Fruit fly (Drosophila melanogaster) whole organism, embryonic: Measurements from ENCODE around the gene Muc11A.

Experiments
- Adf1 ChIP-seq: fragments of 200-800 bp; sonication (Bioruptor generic); IDR thresholded peaks from 2 replicates; pipeline ENCODE4 v1.3.6; 2022; ENCODE audit warnings: missing biosample characterization, missing genetic modification characterization
- Antp ChIP-seq: fragments of 200-800 bp; sonication (Bioruptor generic); optimal IDR thresholded peaks from 3 replicates; lab custom pipeline; 2016; ENCODE audit warnings: missing biosample characterization, missing genetic modification characterization
- Asciz ChIP-seq: fragments of 200-800 bp; sonication (Bioruptor generic); optimal IDR thresholded peaks from 2 replicates; lab custom pipeline; 2017; ENCODE audit warnings: missing biosample characterization, mild to moderate bottlenecking, missing genetic modification characterization, missing genetic modification reagents
- CG11398 ChIP-seq: fragments of 200-800 bp; sonication (Bioruptor generic); optimal IDR thresholded peaks from 2 replicates; lab custom pipeline; 2016; ENCODE audit warnings: missing biosample characterization, missing genetic modification characterization
- CG13296 ChIP-seq: fragments of 200-800 bp; sonication (Bioruptor generic); optimal IDR thresholded peaks from 3 replicates; lab custom pipeline; 2018; ENCODE audit warnings: missing biosample characterization, mild to moderate bottlenecking, missing genetic modification characterization
- CG13775 ChIP-seq: fragments of 200-800 bp; sonication (Bioruptor generic); optimal IDR thresholded peaks from 3 replicates; lab custom pipeline; 2017; ENCODE audit warnings: missing biosample characterization, mild to moderate bottlenecking, missing genetic modification characterization
- CG15696 ChIP-seq: fragments of 200-800 bp; sonication (Bioruptor generic); optimal IDR thresholded peaks from 2 replicates; lab custom pipeline; 2019; ENCODE audit warnings: missing biosample characterization, mild to moderate bottlenecking, missing genetic modification characterization, moderate library complexity
- CG17186 ChIP-seq: fragments of 200-800 bp; sonication (Bioruptor generic); optimal IDR thresholded peaks from 3 replicates; lab custom pipeline; 2017; ENCODE audit warnings: missing biosample characterization, missing genetic modification reagents, missing genetic modification characterization
- CG17359 ChIP-seq: fragments of 200-800 bp; sonication (Bioruptor generic); optimal IDR thresholded peaks from 3 replicates; lab custom pipeline; 2018; ENCODE audit warnings: missing biosample characterization, mild to moderate bottlenecking, missing genetic modification characterization, moderate library complexity
- CG1832 ChIP-seq: fragments of 200-800 bp; sonication (Bioruptor generic); optimal IDR thresholded peaks from 2 replicates; lab custom pipeline; 2017; ENCODE audit warnings: missing biosample characterization, mild to moderate bottlenecking, missing genetic modification characterization, inconsistent platforms
- CG30431 ChIP-seq: fragments of 200-800 bp; sonication (Bioruptor generic); optimal IDR thresholded peaks from 2 replicates; lab custom pipeline; 2017; ENCODE audit warnings: missing biosample characterization, missing genetic modification characterization
- CG3726 ChIP-seq: fragments of 200-800 bp; sonication (Bioruptor generic); IDR thresholded peaks from 3 replicates; pipeline ENCODE4, ENCODE4 v1.3.6; 2022; ENCODE audit warnings: missing biosample characterization, missing genetic modification characterization
- CG42726 ChIP-seq: fragments of 200-800 bp; sonication (Bioruptor generic); IDR thresholded peaks from 2 replicates; pipeline ENCODE4 v1.3.6; 2022; ENCODE audit warnings: missing biosample characterization, missing genetic modification characterization; ENCODE audit not compliant: partially characterized antibody
- CG4404 ChIP-seq: fragments of 200-800 bp; sonication (Bioruptor generic); IDR thresholded peaks from 2 replicates; pipeline ENCODE4 v1.3.6; 2022; ENCODE audit warnings: missing biosample characterization, missing genetic modification characterization
- CG6791 ChIP-seq: fragments of 200-800 bp; sonication (Bioruptor generic); IDR thresholded peaks from 3 replicates; pipeline ENCODE4 v1.3.6; 2022; ENCODE audit warnings: missing biosample characterization, missing genetic modification characterization; ENCODE audit not compliant: partially characterized antibody
- CG7745 ChIP-seq: fragments of 200-800 bp; sonication (Bioruptor generic); optimal IDR thresholded peaks from 2 replicates; lab custom pipeline; 2018; ENCODE audit warnings: missing biosample characterization, mild to moderate bottlenecking, missing genetic modification characterization, moderate library complexity
- CG8924 ChIP-seq: fragments of 200-800 bp; optimal IDR thresholded peaks from 3 replicates; lab custom pipeline; 2019; ENCODE audit warnings: missing biosample characterization, mild to moderate bottlenecking, missing genetic modification characterization, moderate library complexity
- CrebB ChIP-seq: fragments of 200-800 bp; sonication (Bioruptor generic); optimal IDR thresholded peaks from 3 replicates; lab custom pipeline; 2018; ENCODE audit warnings: missing biosample characterization, mild to moderate bottlenecking, missing genetic modification characterization
- D ChIP-seq, 2 experiments: fragments of 200-800 bp in 1 of 2; fragments of >200 bp in 1 of 2; sonication (Bioruptor generic) in 1 of 2; optimal IDR thresholded peaks; 2 replicates in 1 of 2; 3 replicates in 1 of 2; lab custom pipeline; 2017; ENCODE audit warnings: mild to moderate bottlenecking in 1 of 2, missing biosample characterization in 1 of 2, missing genetic modification characterization in 1 of 2, missing genetic modification reagents in 1 of 2
- Dbx ChIP-seq: fragments of 200-800 bp; sonication (Bioruptor generic); IDR thresholded peaks from 3 replicates; pipeline ENCODE4 v1.3.6; 2022; ENCODE audit warnings: missing biosample characterization, missing genetic modification characterization
- Dfd ChIP-seq, 2 experiments: fragments of >200 bp; optimal IDR thresholded peaks; 2 replicates each; lab custom pipeline; 2017; ENCODE audit warnings: missing biosample characterization in 2 of 2, missing genetic modification characterization in 2 of 2
- Ets97D ChIP-seq: fragments of 200-800 bp; sonication (Bioruptor generic); optimal IDR thresholded peaks from 3 replicates; lab custom pipeline; 2016; ENCODE audit warnings: missing biosample characterization, missing genetic modification characterization
- Fer2 ChIP-seq: fragments of 200-800 bp; sonication (Bioruptor generic); optimal IDR thresholded peaks from 2 replicates; lab custom pipeline; 2018; ENCODE audit warnings: missing biosample characterization, mild to moderate bottlenecking, missing genetic modification characterization, moderate library complexity
- Mad ChIP-seq: fragments of 200-800 bp; sonication (Bioruptor generic); optimal IDR thresholded peaks from 2 replicates; lab custom pipeline; 2016; ENCODE audit warnings: missing biosample characterization, missing genetic modification characterization
- NfI ChIP-seq: fragments of 200-800 bp; sonication (Bioruptor generic); optimal IDR thresholded peaks from 3 replicates; lab custom pipeline; 2018; ENCODE audit warnings: missing biosample characterization, mild to moderate bottlenecking, missing genetic modification characterization, moderate library complexity
- PHDP ChIP-seq: fragments of 200-800 bp; sonication (Bioruptor generic); optimal IDR thresholded peaks from 3 replicates; lab custom pipeline; 2018; ENCODE audit warnings: missing biosample characterization, mild to moderate bottlenecking, missing genetic modification characterization, moderate library complexity
- Ravus ChIP-seq: fragments of 200-800 bp; sonication (Bioruptor generic); IDR thresholded peaks from 2 replicates; pipeline ENCODE4 v1.3.6; 2022; ENCODE audit warnings: missing biosample characterization, missing genetic modification characterization
- Sox100B ChIP-seq: fragments of 200-800 bp; sonication (Bioruptor generic); optimal IDR thresholded peaks from 3 replicates; lab custom pipeline; 2018; ENCODE audit warnings: missing biosample characterization, mild to moderate bottlenecking, missing genetic modification characterization
- Taf1 ChIP-seq: fragments of 200-800 bp; sonication (Bioruptor generic); IDR thresholded peaks from 2 replicates; pipeline ENCODE4 v1.3.6; 2022; ENCODE audit warnings: missing biosample characterization, missing genetic modification characterization
- Xbp1 ChIP-seq: fragments of 200-800 bp; sonication (Bioruptor generic); optimal IDR thresholded peaks from 3 replicates; lab custom pipeline; 2016; ENCODE audit warnings: missing biosample characterization, mild to moderate bottlenecking, missing genetic modification characterization
- ase ChIP-seq: fragments of 200-800 bp; sonication (Bioruptor generic); IDR thresholded peaks from 3 replicates; pipeline ENCODE4 v1.3.6; 2022; ENCODE audit warnings: missing biosample characterization, missing genetic modification characterization
- bbx ChIP-seq: fragments of 200-800 bp; sonication (Bioruptor generic); IDR thresholded peaks from 2 replicates; pipeline ENCODE4 v1.3.6; 2022; ENCODE audit warnings: missing biosample characterization, missing genetic modification characterization; ENCODE audit not compliant: partially characterized antibody
- btn ChIP-seq: fragments of 200-800 bp; sonication (Bioruptor generic); optimal IDR thresholded peaks from 2 replicates; lab custom pipeline; 2016; ENCODE audit warnings: missing biosample characterization, missing genetic modification characterization
- cad ChIP-seq: fragments of >200 bp; optimal IDR thresholded peaks from 2 replicates; lab custom pipeline; 2017; ENCODE audit warnings: missing biosample characterization, missing genetic modification characterization
- dan ChIP-seq: fragments of 200-800 bp; sonication (Bioruptor generic); IDR thresholded peaks from 2 replicates; pipeline ENCODE4 v1.3.6; 2022; ENCODE audit warnings: missing biosample characterization, missing genetic modification characterization
- dati ChIP-seq: fragments of 200-800 bp; sonication (Bioruptor generic); IDR thresholded peaks from 2 replicates; pipeline ENCODE4 v1.3.6; 2022; ENCODE audit warnings: missing biosample characterization, missing genetic modification characterization
- disco-r ChIP-seq: fragments of 200-800 bp; sonication (Bioruptor generic); optimal IDR thresholded peaks from 2 replicates; lab custom pipeline; 2016; ENCODE audit warnings: missing biosample characterization, missing genetic modification characterization
- ewg ChIP-seq: fragments of 200-800 bp; sonication (Bioruptor generic); optimal IDR thresholded peaks from 3 replicates; lab custom pipeline; 2017; ENCODE audit warnings: mild to moderate bottlenecking, missing biosample characterization, missing genetic modification reagents, missing genetic modification characterization
- fd96Cb ChIP-seq: fragments of 200-800 bp; sonication (Bioruptor generic); optimal IDR thresholded peaks from 2 replicates; lab custom pipeline; 2018; ENCODE audit warnings: missing biosample characterization, mild to moderate bottlenecking, missing genetic modification characterization, moderate library complexity
- inv ChIP-seq: fragments of 200-800 bp; sonication (Bioruptor generic); IDR thresholded peaks from 2 replicates; pipeline ENCODE4 v1.3.6; 2022; ENCODE audit warnings: missing biosample characterization, missing genetic modification characterization; ENCODE audit not compliant: partially characterized antibody
- jumu ChIP-seq: fragments of 200-800 bp; sonication (Bioruptor generic); optimal IDR thresholded peaks from 3 replicates; lab custom pipeline; 2016; ENCODE audit warnings: missing biosample characterization, missing genetic modification characterization
- klu ChIP-seq: fragments of 200-800 bp; sonication (Bioruptor generic); IDR thresholded peaks from 2 replicates; pipeline ENCODE4 v1.3.6; 2022; ENCODE audit warnings: missing biosample characterization, missing genetic modification characterization
- lmd ChIP-seq: fragments of 200-800 bp; sonication (Bioruptor generic); IDR thresholded peaks from 2 replicates; pipeline ENCODE4 v1.3.6; 2022; ENCODE audit warnings: missing biosample characterization, missing genetic modification characterization
- nmo ChIP-seq: fragments of 200-800 bp; sonication (Bioruptor generic); optimal IDR thresholded peaks from 2 replicates; lab custom pipeline; 2018; ENCODE audit warnings: missing biosample characterization, mild to moderate bottlenecking, missing genetic modification characterization, moderate library complexity
- oc ChIP-seq: fragments of 200-800 bp; sonication (Bioruptor generic); optimal IDR thresholded peaks from 2 replicates; lab custom pipeline; 2018; ENCODE audit warnings: missing biosample characterization, mild to moderate bottlenecking, missing genetic modification characterization, moderate library complexity
- seq ChIP-seq: fragments of 200-800 bp; sonication (Bioruptor generic); IDR thresholded peaks from 2 replicates; pipeline ENCODE4 v1.3.6; 2022; ENCODE audit warnings: missing biosample characterization, missing genetic modification characterization
- tgo ChIP-seq: fragments of 200-800 bp; sonication (Bioruptor generic); IDR thresholded peaks from 3 replicates; pipeline ENCODE4 v1.3.6; 2022; ENCODE audit warnings: missing biosample characterization, missing genetic modification characterization
- tio ChIP-seq: fragments of 200-800 bp; sonication (Bioruptor generic); optimal IDR thresholded peaks from 2 replicates; lab custom pipeline; 2017; ENCODE audit warnings: missing biosample characterization, missing genetic modification characterization, inconsistent platforms
- tx ChIP-seq: fragments of 200-800 bp; sonication (Bioruptor generic); optimal IDR thresholded peaks from 2 replicates; lab custom pipeline; 2016; ENCODE audit warnings: missing biosample characterization, missing genetic modification characterization

Gene Muc11A

dm6 chrX:12014800-12015389 is 44.7 kb upstream of the Muc11A start (continued):
- TF ChIP-seq CG11398 (GFP tag; lab: Kevin White, UChicago): no peak
- TF ChIP-seq Mad (GFP tag; lab: Kevin White, UChicago): peak; percentile 14
- no peak for TF ChIP-seq klu (GFP tag; lab: Robert Waterston, UW)
- peak; percentile 11; the same call in 1 of the 2 replicates for TF ChIP-seq Ravus (GFP tag; lab: Robert Waterston, UW)
- no peak for TF ChIP-seq dan (GFP tag; lab: Robert Waterston, UW)
- TF ChIP-seq oc (tag; lab: Kevin White, UChicago): no peak
- TF ChIP-seq CG1832 (GFP tag; lab: Kevin White, UChicago): no peak
- peak; percentile 23 for TF ChIP-seq CG17359 (tag; lab: Kevin White, UChicago)
- no peak for TF ChIP-seq Taf1 (GFP tag; lab: Robert Waterston, UW)
- TF ChIP-seq jumu (GFP tag; lab: Kevin White, UChicago): no peak
- TF ChIP-seq CG6791 (GFP tag; lab: Robert Waterston, UW): no peak
- no peak for TF ChIP-seq tio (GFP tag; lab: Kevin White, UChicago)
- TF ChIP-seq disco-r (GFP tag; lab: Kevin White, UChicago): no peak
- TF ChIP-seq tx (GFP tag; lab: Kevin White, UChicago): no peak
- no peak for TF ChIP-seq CG30431 (GFP tag; lab: Kevin White, UChicago)
- TF ChIP-seq cad (GFP tag; lab: Kevin White, UChicago): no peak
- TF ChIP-seq Adf1 (GFP tag; lab: Robert Waterston, UW): no peak
- no peak for TF ChIP-seq Ets97D (GFP tag; lab: Kevin White, UChicago)
- TF ChIP-seq ase (GFP tag; lab: Robert Waterston, UW): peak; percentile 40; the same call in 1 of the 3 replicates
- TF ChIP-seq inv (GFP tag; lab: Robert Waterston, UW): 0 out of 2 replicates have a peak, but pooled peaks have one; percentile 9
- no peak for TF ChIP-seq Antp (GFP tag; lab: Kevin White, UChicago)
- peak; percentile 22 for TF ChIP-seq nmo (GFP tag; lab: Kevin White, UChicago)
- no peak for TF ChIP-seq CG4404
- no peak for TF ChIP-seq CG15696
- no peak for TF ChIP-seq D (optimal IDR thresholded peaks at IDR 0.05; lab: Kevin White, UChicago)
- TF ChIP-seq D (GFP tag; optimal IDR thresholded peaks at IDR 0.05; lab: Kevin White, UChicago): no peak
- TF ChIP-seq CG42726: no peak
- peak; percentile 36 for TF ChIP-seq Xbp1 (GFP tag; lab: Kevin White, UChicago)
- TF ChIP-seq CG3726 (GFP tag; lab: Robert Waterston, UW): 0 out of 3 replicates have a peak, but pooled peaks have one; percentile 52
- peak; percentile 32; the same call in 1 of the 2 replicates for TF ChIP-seq seq (GFP tag; lab: Robert Waterston, UW)
- 0 out of 2 replicates have a peak, but pooled peaks have one; percentile 8 for TF ChIP-seq lmd
- peak; percentile 1 for TF ChIP-seq fd96Cb (tag; lab: Kevin White, UChicago)
- TF ChIP-seq dati: no peak
- no peak for TF ChIP-seq CG7745
- no peak for TF ChIP-seq Fer2 (tag; lab: Kevin White, UChicago)
- TF ChIP-seq CG13296 (GFP tag; lab: Kevin White, UChicago): no peak
- peak; percentile 20; the same call in 1 of the 3 replicates for TF ChIP-seq tgo (GFP tag; lab: Robert Waterston, UW)
- no peak for TF ChIP-seq Dbx (GFP tag; lab: Robert Waterston, UW)
- TF ChIP-seq PHDP (tag; lab: Kevin White, UChicago): peak; percentile 37
- no peak for TF ChIP-seq ewg
- TF ChIP-seq Sox100B: peak; percentile 3
- peak; percentile 4 for TF ChIP-seq CG13775 (GFP tag; lab: Kevin White, UChicago)
- TF ChIP-seq NfI (GFP tag; lab: Kevin White, UChicago): no peak
- TF ChIP-seq bbx (GFP tag; lab: Robert Waterston, UW): 0 out of 2 replicates have a peak, but pooled peaks have one; percentile 7
- TF ChIP-seq CrebB: no peak
- no peak for TF ChIP-seq CG17186
- no peak for TF ChIP-seq btn (GFP tag; lab: Kevin White, UChicago)
- no peak for TF ChIP-seq Dfd (GFP tag; optimal IDR thresholded peaks at IDR 0.05; lab: Kevin White, UChicago)
- TF ChIP-seq Asciz (GFP tag; lab: Kevin White, UChicago): no peak
- peak; percentile 6 for TF ChIP-seq CG8924 (tag; lab: Kevin White, UChicago)
